Fruit fly (Drosophila melanogaster) Kc167 (cell line): ENCODE results near the gene Npc2c.

ENCODE experiments used
- Myc ChIP-seq: fragments of >200 bp; optimal IDR thresholded peaks from 2 replicates; lab custom pipeline; 2017; ENCODE audit warnings: missing external identifiers
- Sin3A ChIP-seq: fragments of >200 bp; optimal IDR thresholded peaks from 2 replicates; lab custom pipeline; 2018; ENCODE audit warnings: missing external identifiers
- h ChIP-seq: fragments of >200 bp; optimal IDR thresholded peaks from 3 replicates; lab custom pipeline; 2018; ENCODE audit warnings: missing external identifiers
- insv ChIP-seq: fragments of >200 bp; optimal IDR thresholded peaks from 3 replicates; lab custom pipeline; 2018; ENCODE audit warnings: missing external identifiers
- psq ChIP-seq: fragments of >200 bp; optimal IDR thresholded peaks from 2 replicates; lab custom pipeline; 2017; ENCODE audit warnings: missing external identifiers
- ttk ChIP-seq: sonication (Bioruptor generic); optimal IDR thresholded peaks from 2 replicates; lab custom pipeline; 2017; ENCODE audit warnings: missing external identifiers

Gene Npc2c

DNA sequence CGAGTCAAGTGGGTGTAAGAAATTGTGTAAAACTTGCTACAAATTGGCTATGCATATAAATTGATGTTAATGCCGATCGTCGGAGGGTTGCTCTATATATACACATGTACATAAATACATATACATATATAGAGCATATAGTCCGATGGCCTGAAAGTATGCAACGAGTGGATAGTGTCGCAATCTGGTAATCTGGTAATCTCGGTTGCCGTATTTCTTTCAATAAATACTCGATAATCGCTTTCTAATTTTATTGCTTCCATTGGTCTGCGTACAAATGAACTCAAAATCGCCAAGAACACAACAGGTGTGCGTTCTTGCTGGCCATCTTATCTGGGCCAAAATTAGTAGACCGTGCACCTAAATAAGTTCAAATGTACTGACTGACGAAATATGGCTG lies 694 bp upstream of the Npc2c start:
- TF ChIP-seq insv (lab: Kevin White, UChicago) (no peak), psq (no peak), ttk (lab: Kevin White, UChicago) (no peak), Myc (no peak), Sin3A (lab: Kevin White, UChicago) (no peak), h (lab: Kevin White, UChicago) (no peak)

DNA sequence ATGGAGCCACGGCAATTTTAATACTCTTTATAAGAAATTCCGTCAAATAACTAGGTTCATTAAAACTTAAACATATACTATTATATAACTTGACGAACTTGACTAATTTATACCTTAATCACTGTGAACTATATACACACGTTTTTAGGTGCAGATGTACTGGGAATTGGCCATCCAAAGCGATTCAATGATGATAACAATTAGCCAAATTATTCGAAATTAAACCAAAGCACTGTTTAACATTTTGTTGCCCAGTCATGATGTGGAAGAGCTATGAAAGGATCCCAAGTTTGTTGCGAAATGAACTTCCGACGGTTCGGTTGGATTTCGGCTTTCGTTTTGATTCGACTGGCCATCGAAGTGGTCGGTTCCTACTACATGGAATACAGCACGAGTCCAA lies 2.3 kb downstream of the Npc2c start, which contains the start of gene CG33630:
Gene CG33630 (plus strand): TSS at position 301 of the 400 bp plus-strand sequence.
- TF ChIP-seq Sin3A (lab: Kevin White, UChicago) (no peak), psq (no peak), ttk (lab: Kevin White, UChicago) (no peak), Myc (no peak), insv (lab: Kevin White, UChicago) (no peak), h (lab: Kevin White, UChicago) (no peak)

DNA sequence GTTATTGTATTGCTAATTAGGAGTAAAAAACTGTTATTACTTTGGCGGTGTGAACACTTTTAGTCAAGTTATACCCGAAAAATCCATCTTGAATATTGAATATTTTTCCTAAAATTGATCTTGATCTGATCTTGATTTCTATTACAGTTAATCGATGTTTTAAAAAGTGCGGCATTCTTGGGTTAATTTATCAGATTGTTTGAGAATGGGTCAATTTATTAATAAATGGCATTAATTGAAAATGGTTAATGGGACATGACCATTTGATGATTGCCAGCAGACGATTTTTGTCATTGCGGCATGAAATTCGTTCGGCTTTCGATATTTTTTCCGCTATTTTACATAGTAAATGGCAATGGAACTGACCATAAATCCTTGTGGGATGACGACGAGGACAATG lies 3.7 kb downstream of the Npc2c start, which contains the start of gene CG33631:
Gene CG33631 (plus strand): TSS at position 301 of the 400 bp plus-strand sequence.
- no peak for TF ChIP-seq h (lab: Kevin White, UChicago)
- TF ChIP-seq insv (lab: Kevin White, UChicago), result no peak
- no peak for TF ChIP-seq ttk (lab: Kevin White, UChicago)
- TF ChIP-seq Myc, result no peak
- no peak for TF ChIP-seq Sin3A (lab: Kevin White, UChicago)
- TF ChIP-seq psq, result no peak

DNA sequence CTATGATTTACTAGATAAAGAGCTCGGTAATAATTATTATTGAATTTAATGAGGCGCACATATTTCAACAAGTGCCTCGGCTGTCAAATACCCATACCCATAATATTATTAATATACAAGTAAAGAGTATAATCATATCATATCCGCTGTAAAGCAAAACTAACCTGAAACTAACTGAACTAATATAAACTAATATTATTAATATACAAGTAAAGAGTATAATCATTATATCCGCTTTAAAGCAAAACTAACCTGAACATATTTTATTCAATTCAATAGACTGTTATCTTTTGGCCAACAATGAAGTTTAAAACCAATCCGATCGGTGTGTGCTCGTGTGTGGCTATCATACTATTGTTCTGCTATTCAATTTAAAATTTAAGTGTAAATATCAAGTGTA lies 6.4 kb downstream of the Npc2c start, which contains the start of gene CG33783:
Gene CG33783 (plus strand): TSS at position 301 of the 400 bp plus-strand sequence.
- TF ChIP-seq Myc, result no peak
- TF ChIP-seq h (lab: Kevin White, UChicago), result no peak
- TF ChIP-seq ttk (lab: Kevin White, UChicago), result no peak
- no peak for TF ChIP-seq psq
- no peak for TF ChIP-seq Sin3A (lab: Kevin White, UChicago)
- TF ChIP-seq insv (lab: Kevin White, UChicago), result no peak

dm6 chr3R:10067605-10068004 lies 7.6 kb downstream of the Npc2c start, which contains the start of gene CG33784:
CG33784 (plus strand) TSS chr3R:10067905.
- TF ChIP-seq Sin3A (lab: Kevin White, UChicago) (no peak), ttk (lab: Kevin White, UChicago) (no peak), h (lab: Kevin White, UChicago) (no peak), Myc (no peak), insv (lab: Kevin White, UChicago) (no peak), psq (no peak)

DNA sequence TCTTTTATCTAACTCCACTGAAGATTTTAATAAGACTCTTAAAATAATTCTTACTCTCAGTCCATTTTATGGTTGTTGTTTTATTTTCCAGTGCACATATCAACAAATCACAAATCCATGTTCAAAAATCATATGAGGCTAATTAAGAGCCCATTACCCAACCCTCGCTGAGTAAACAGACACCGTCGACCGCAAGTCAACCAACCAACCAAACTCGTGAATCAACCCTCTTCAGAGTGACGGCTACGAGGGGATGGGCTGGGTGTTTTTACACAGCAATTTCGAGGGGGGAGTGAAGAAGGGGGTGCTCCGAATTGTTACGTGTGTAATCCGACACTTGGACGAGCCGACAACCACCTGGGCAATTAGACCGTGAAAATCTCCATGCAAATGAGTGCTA lies 8.7 kb downstream of the Npc2c start:
- TF ChIP-seq Myc (no peak), h (lab: Kevin White, UChicago) (no peak), psq (no peak)

DNA sequence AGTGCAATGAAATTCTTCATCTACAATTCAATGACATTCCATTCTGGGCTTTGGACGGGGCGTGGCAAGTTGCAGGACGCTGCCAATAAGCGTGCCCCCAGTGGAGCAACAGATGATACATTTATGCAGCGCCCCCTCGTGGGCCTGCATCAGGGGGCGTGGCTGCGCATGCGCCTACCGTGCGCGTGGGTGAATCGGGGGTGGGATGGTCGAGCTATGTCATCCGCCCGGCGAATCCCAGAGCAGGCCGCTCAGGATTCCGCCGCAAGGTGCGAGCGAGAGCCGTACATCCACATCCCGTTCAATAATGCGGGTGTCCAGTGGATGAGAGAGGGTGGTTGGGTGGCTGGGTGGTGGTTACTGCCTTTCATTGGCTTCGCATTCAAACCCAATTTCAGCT lies 10.1 kb downstream of the Npc2c start:
- TF ChIP-seq Myc, result no peak
- TF ChIP-seq Sin3A (lab: Kevin White, UChicago), result no peak
- TF ChIP-seq ttk (lab: Kevin White, UChicago), result no peak
- TF ChIP-seq psq, result no peak
- no peak for TF ChIP-seq insv (lab: Kevin White, UChicago)
- no peak for TF ChIP-seq h (lab: Kevin White, UChicago)

dm6 chr3R:10070817-10071216 lies 10.8 kb downstream of the Npc2c start, which contains the start of gene nerfin-2:
nerfin-2 (plus strand) TSS chr3R:10071117.
- no peak for TF ChIP-seq insv (lab: Kevin White, UChicago)
- no peak for TF ChIP-seq h (lab: Kevin White, UChicago)
- TF ChIP-seq Sin3A (lab: Kevin White, UChicago), result no peak
- no peak for TF ChIP-seq Myc
- TF ChIP-seq psq, result no peak
- no peak for TF ChIP-seq ttk (lab: Kevin White, UChicago)

DNA sequence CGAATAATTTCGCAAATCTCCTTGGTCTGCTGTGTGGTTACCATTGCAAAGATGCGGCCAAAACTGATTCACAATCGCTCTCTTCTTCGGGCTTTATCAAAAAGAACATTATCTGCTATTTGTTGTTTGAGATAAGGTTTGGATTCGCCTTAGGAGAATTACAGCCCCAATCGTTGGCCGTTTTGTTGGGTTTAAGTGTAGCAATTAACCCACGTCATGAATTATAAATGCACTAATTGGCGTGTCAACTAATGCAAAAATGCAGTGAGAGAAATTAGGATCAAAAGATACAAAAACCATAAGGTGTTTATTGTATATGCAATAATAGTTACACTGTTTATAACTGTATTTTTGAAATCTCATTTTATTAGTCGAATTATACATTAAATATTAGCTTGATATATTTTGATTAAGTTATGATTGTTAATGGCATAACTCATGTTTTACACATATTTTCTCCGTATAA lies 15.3 kb downstream of the Npc2c start, which contains the start of gene Alp13:
Gene Alp13 (minus strand): TSS at position 51 of the 466 bp plus-strand sequence.
- TF ChIP-seq Myc, result no peak
- TF ChIP-seq h (lab: Kevin White, UChicago), result no peak
- no peak for TF ChIP-seq psq
- TF ChIP-seq insv (lab: Kevin White, UChicago), result no peak
- TF ChIP-seq ttk (lab: Kevin White, UChicago), result no peak
- no peak for TF ChIP-seq Sin3A (lab: Kevin White, UChicago)

- no peak for TF ChIP-seq Sin3A (lab: Kevin White, UChicago)
- TF ChIP-seq Myc, result no peak
- TF ChIP-seq h (lab: Kevin White, UChicago), result no peak
- TF ChIP-seq psq, result no peak
- no peak for TF ChIP-seq ttk (lab: Kevin White, UChicago)
- TF ChIP-seq insv (lab: Kevin White, UChicago), result no peak
Measured at dm6 chr3R:10076665-10077064, 16.6 kb downstream of the Npc2c start.

DNA sequence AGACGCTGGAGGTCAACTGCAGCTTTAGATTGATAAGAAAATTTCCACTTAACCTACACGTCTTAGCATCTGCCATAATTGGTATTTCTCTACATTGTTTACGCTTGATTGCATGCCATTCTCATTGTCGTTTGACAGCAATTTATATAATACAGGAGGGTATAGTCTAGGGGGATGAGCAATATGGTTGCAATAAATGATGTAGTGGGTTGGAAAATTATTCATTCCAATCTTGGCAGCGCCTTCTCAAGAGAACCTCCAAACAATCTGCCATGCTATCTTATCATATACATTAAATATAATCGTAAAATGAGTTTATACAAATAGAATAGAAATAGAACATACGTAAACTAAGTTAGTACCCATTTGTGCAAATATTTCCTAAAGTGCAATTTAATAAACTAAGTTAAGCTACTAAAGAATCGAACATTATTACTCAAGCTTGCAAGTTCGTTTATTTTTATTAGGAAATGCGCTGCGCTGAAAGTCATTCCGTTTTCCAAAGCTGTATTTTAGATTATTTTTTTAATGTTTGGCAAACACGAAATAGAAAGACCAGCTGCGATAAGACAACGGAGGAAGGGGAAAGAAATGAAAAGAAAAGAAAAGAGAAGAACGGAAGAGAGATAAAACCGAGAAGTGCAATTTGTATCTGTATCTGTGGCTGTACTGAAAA lies 18.6 kb downstream of the Npc2c start:
- TF ChIP-seq psq (no peak), Myc (no peak), ttk (lab: Kevin White, UChicago) (no peak), insv (lab: Kevin White, UChicago) (no peak), h (lab: Kevin White, UChicago) (no peak), Sin3A (lab: Kevin White, UChicago) (no peak)

dm6 chr3R:10079267-10079987 lies 19.4 kb downstream of the Npc2c start:
- TF ChIP-seq Sin3A (lab: Kevin White, UChicago), result no peak
- no peak for TF ChIP-seq h (lab: Kevin White, UChicago)
- TF ChIP-seq ttk (lab: Kevin White, UChicago), result no peak
- no peak for TF ChIP-seq insv (lab: Kevin White, UChicago)
- TF ChIP-seq Myc, result no peak
- no peak for TF ChIP-seq psq
